Worm (Caenorhabditis elegans) whole organism, young adult: ENCODE data around the gene srt-74.
"Not testable (repeated sequence)": the region's sequence is repeated elsewhere in the genome, so short reads cannot be mapped to it uniquely, and the experiment has no call there.

Experiments
- K11D2.4 ChIP-seq: fragments of 200-800 bp; sonication (Bioruptor generic); IDR thresholded peaks from 2 replicates; pipeline ENCODE4 v1.3.6; 2022; ENCODE audit warnings: missing genetic modification reagents, missing genetic modification characterization, missing compliant biosample characterization
- T07F8.4 ChIP-seq: sonication (generic microtip); optimal IDR thresholded peaks from 2 replicates; lab custom pipeline; 2016; ENCODE audit warnings: mild to moderate bottlenecking, missing genetic modification characterization, moderate library complexity, missing compliant biosample characterization
- Y53G8AR.9 ChIP-seq: fragments of 200-800 bp; sonication (Bioruptor generic); conservative IDR thresholded peaks from 2 replicates; pipeline ENCODE4 v1.3.6; 2022; ENCODE audit warnings: missing genetic modification reagents, missing genetic modification characterization, missing compliant biosample characterization
- Y56A3A.18 ChIP-seq: fragments of 200-800 bp; sonication (Bioruptor generic); IDR thresholded peaks from 2 replicates; pipeline ENCODE4 v1.3.6; 2022; ENCODE audit warnings: missing genetic modification reagents, missing genetic modification characterization, missing compliant biosample characterization
- ama-1 ChIP-seq, 3 experiments: fragments of 150-350 bp in 1 of 3; sonication (generic microtip) in 2 of 3; optimal IDR thresholded peaks; 2 replicates each; lab custom pipeline; 2014 to 2018; ENCODE audit warnings: missing biosample characterization in 2 of 3, missing genetic modification characterization in 2 of 3, missing genetic modification reagents in 2 of 3
- attf-5 ChIP-seq: fragments of 200-800 bp; sonication (Bioruptor generic); optimal IDR thresholded peaks from 2 replicates; lab custom pipeline; 2018; ENCODE audit warnings: mild to moderate bottlenecking, missing genetic modification characterization, missing compliant biosample characterization
- cebp-2 ChIP-seq: fragments of 200-800 bp; sonication (Bioruptor generic); IDR thresholded peaks from 2 replicates; pipeline ENCODE4 v1.3.6; 2022; ENCODE audit warnings: missing genetic modification characterization, missing compliant biosample characterization
- ceh-100 ChIP-seq: fragments of 200-800 bp; sonication (Bioruptor generic); IDR thresholded peaks from 2 replicates; pipeline ENCODE4 v1.3.6; 2022; ENCODE audit warnings: missing genetic modification reagents, missing genetic modification characterization, missing compliant biosample characterization
- ceh-27 ChIP-seq: fragments of 200-800 bp; sonication (Bioruptor generic); optimal IDR thresholded peaks from 2 replicates; lab custom pipeline; 2018; ENCODE audit warnings: mild to moderate bottlenecking, missing genetic modification characterization, moderate library complexity, missing compliant biosample characterization
- ceh-91 ChIP-seq: fragments of 200-800 bp; sonication (Bioruptor generic); IDR thresholded peaks from 2 replicates; pipeline ENCODE4 v1.3.6; 2022; ENCODE audit warnings: missing genetic modification reagents, missing genetic modification characterization, missing compliant biosample characterization
- chd-7 ChIP-seq: sonication (generic microtip); optimal IDR thresholded peaks from 2 replicates; lab custom pipeline; 2016; ENCODE audit warnings: mild to moderate bottlenecking, missing genetic modification characterization, moderate library complexity, missing compliant biosample characterization
- efl-1 ChIP-seq: fragments of 150-350 bp; optimal IDR thresholded peaks from 2 replicates; lab custom pipeline; 2014; ENCODE audit warnings: missing biosample characterization, missing genetic modification reagents, missing genetic modification characterization
- hmg-1.2 ChIP-seq: fragments of 200-800 bp; sonication (Bioruptor generic); IDR thresholded peaks from 2 replicates; pipeline ENCODE4 v1.3.6; 2022; ENCODE audit warnings: missing genetic modification reagents, missing genetic modification characterization, missing compliant biosample characterization
- hmg-20 ChIP-seq: fragments of 200-800 bp; sonication (Bioruptor generic); IDR thresholded peaks from 2 replicates; pipeline ENCODE4 v1.3.6; 2022; ENCODE audit warnings: missing genetic modification reagents, missing genetic modification characterization, missing compliant biosample characterization
- let-607 ChIP-seq, 2 experiments: fragments of 200-800 bp in 1 of 2; sonication (Bioruptor generic) in 1 of 2; sonication (generic microtip) in 1 of 2; optimal IDR thresholded peaks; 2 replicates each; lab custom pipeline; 2016 to 2018; ENCODE audit warnings: mild to moderate bottlenecking in 2 of 2, missing compliant biosample characterization in 2 of 2, missing genetic modification characterization in 2 of 2, moderate library complexity in 2 of 2, missing genotype in 1 of 2
- lin-26 ChIP-seq: fragments of 200-800 bp; sonication (Bioruptor generic); IDR thresholded peaks from 2 replicates; pipeline ENCODE4 v1.3.6; 2022; ENCODE audit warnings: missing genetic modification reagents, missing genetic modification characterization, missing compliant biosample characterization
- madf-10 ChIP-seq: sonication (generic microtip); optimal IDR thresholded peaks from 2 replicates; lab custom pipeline; 2016; ENCODE audit warnings: mild to moderate bottlenecking, missing genetic modification characterization, missing compliant biosample characterization
- mcd-1 ChIP-seq: fragments of 200-800 bp; sonication (Bioruptor generic); IDR thresholded peaks from 2 replicates; pipeline ENCODE4 v1.3.6; 2022; ENCODE audit warnings: missing genetic modification reagents, missing genetic modification characterization, missing compliant biosample characterization
- nfya-2 ChIP-seq: fragments of 200-800 bp; sonication (Bioruptor generic); IDR thresholded peaks from 2 replicates; pipeline ENCODE4 v1.3.6; 2022; ENCODE audit warnings: missing genetic modification reagents, missing genetic modification characterization, missing compliant biosample characterization
- nfyb-1 ChIP-seq: fragments of 200-800 bp; sonication (Bioruptor generic); IDR thresholded peaks from 2 replicates; pipeline ENCODE4 v1.3.6; 2022; ENCODE audit warnings: missing genetic modification reagents, missing genetic modification characterization, missing compliant biosample characterization
- nhr-27 ChIP-seq: fragments of 200-800 bp; sonication (Bioruptor generic); optimal IDR thresholded peaks from 2 replicates; lab custom pipeline; 2018; ENCODE audit warnings: mild to moderate bottlenecking, missing genetic modification characterization, moderate library complexity, missing compliant biosample characterization
- nhr-80 ChIP-seq: sonication (generic microtip); optimal IDR thresholded peaks from 2 replicates; lab custom pipeline; 2016; ENCODE audit warnings: missing genetic modification characterization, missing compliant biosample characterization
- sea-2 ChIP-seq: fragments of 200-800 bp; sonication (Bioruptor generic); IDR thresholded peaks from 2 replicates; pipeline ENCODE4 v1.3.6; 2022; ENCODE audit warnings: missing genetic modification characterization, missing compliant biosample characterization
- tbp1 ChIP-seq: fragments of 200-800 bp; sonication (Bioruptor generic); optimal IDR thresholded peaks from 2 replicates; lab custom pipeline; 2018; ENCODE audit warnings: mild to moderate bottlenecking, missing genetic modification characterization, missing compliant biosample characterization
- tbx-9 ChIP-seq: sonication (generic microtip); optimal IDR thresholded peaks from 2 replicates; lab custom pipeline; 2016; ENCODE audit warnings: borderline replicate concordance, missing genetic modification characterization, inconsistent platforms, missing compliant biosample characterization
- xnd-1 ChIP-seq: sonication (generic microtip); optimal IDR thresholded peaks from 2 replicates; lab custom pipeline; 2016; ENCODE audit warnings: missing genotype, missing genetic modification reagents, missing genetic modification characterization, missing compliant biosample characterization
- ztf-26 ChIP-seq: sonication (generic microtip); optimal IDR thresholded peaks from 2 replicates; lab custom pipeline; 2017; ENCODE audit warnings: missing genetic modification characterization, missing compliant biosample characterization
- ztf-6 ChIP-seq: fragments of 200-800 bp; sonication (Bioruptor generic); IDR thresholded peaks from 2 replicates; pipeline ENCODE4 v1.3.6; 2022; ENCODE audit warnings: missing genetic modification reagents, missing genetic modification characterization, missing compliant biosample characterization

srt-74 gene

DNA sequence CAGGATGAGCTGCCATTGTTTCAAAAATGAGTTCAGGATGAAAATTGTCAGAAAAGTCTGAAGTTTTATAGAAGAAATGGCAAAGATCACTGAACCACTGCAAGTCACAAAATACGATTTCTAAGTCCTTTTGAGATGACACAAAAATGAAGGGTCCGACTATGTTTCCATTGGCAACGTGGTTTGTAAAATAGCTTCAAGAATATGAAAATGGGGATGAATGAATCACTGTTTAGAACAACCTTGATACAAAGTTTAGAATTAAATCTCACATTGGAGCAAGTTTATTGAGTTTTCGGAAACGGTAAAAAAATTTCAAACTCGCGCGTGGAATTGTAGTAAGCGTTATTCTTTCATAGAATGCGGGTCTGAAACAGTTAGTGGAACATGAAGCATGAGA, 29.0 kb upstream of the srt-74 start, which contains the start of gene ddn-3:
TSS of gene ddn-3 (minus strand) at position 101 of the 400 bp plus-strand sequence.
- TF ChIP-seq hmg-1.2 (GFP tag; lab: Robert Waterston, UW) (no peak), nfya-2 (GFP tag; lab: Robert Waterston, UW) (no peak), attf-5 (no peak), K11D2.4 (GFP tag; lab: Robert Waterston, UW) (no peak), let-607 (tag; optimal IDR thresholded peaks at IDR 0.05; lab: Kevin White, UChicago) (no peak), tbx-9 (no peak), cebp-2 (GFP tag; lab: Robert Waterston, UW) (no peak), ceh-100 (GFP tag; lab: Robert Waterston, UW) (no peak), efl-1 (GFP tag; lab: Kevin White, UChicago) (no peak), Y56A3A.18 (GFP tag; lab: Robert Waterston, UW) (no peak), xnd-1 (tag; lab: Kevin White, UChicago) (no peak)
- TF ChIP-seq, all 124 proteins: peak for 0

DNA sequence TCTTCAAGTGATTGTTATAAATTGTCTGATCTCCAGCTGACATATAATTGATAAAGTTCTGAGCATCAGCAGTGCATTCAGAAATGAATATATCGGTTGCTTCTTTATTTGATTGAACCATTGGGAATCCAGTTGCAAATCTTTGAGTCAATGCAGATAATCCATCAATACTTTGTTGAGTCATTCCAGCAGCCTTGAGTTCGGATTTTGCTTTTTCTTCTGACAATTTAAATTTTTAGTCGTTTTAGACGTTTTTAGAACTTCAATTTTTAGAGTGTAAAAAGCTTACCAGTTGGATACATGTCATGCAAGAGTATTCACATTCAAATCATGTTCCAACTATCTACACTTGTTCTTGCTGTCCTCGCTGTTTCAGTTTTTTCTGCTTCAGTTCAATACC, 27.5 kb upstream of the srt-74 start, which contains the start of gene F14D7.14:
TSS of gene F14D7.14 (plus strand) at position 301 of the 400 bp plus-strand sequence.
- TF ChIP-seq sea-2, mcd-1, Y53G8AR.9 (GFP tag; lab: Robert Waterston, UW): not testable (repeated sequence)

DNA sequence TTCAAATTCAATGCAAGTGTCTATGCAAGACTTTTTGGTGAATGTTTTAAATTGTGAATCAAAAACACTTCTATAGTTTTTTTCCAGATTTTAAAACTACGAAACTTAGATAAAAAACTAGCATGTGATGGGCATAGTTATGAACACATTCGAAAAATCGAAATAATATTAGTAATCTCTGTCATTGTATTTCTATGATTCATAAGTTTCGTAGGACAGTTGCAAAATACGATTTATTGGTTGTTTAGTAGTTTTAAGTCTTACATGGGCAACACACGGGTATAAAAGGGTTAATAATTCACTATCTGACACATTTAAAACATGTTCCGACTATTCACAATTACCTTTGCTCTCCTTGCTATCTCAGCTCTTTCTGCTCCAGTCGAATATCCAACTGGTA, 26.0 kb upstream of the srt-74 start, which contains the start of gene spig-5:
TSS of gene spig-5 (plus strand) at position 301 of the 400 bp plus-strand sequence.
- not testable (repeated sequence) for TF ChIP-seq madf-10 (tag; lab: Kevin White, UChicago); tbp1; chd-7 (tag; lab: Kevin White, UChicago)

DNA sequence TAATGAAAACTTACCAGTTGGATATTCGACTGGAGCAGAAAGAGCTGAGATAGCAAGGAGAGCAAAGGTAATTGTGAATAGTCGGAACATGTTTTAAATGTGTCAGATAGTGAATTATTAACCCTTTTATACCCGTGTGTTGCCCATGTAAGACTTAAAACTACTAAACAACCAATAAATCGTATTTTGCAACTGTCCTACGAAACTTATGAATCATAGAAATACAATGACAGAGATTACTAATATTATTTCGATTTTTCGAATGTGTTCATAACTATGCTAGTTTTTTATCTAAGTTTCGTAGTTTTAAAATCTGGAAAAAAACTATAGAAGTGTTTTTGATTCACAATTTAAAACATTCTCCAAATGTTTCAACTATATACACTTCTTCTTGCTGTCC, 24.6 kb upstream of the srt-74 start, which contains the start of gene spig-4:
TSS of gene spig-4 (minus strand) at position 101 of the 400 bp plus-strand sequence.
- not testable (repeated sequence) for TF ChIP-seq ztf-6; efl-1 (GFP tag; lab: Kevin White, UChicago); ama-1 (optimal IDR thresholded peaks at IDR 0.05; lab: Kevin White, UChicago); ama-1 (GFP tag; optimal IDR thresholded peaks at IDR 0.05; lab: Kevin White, UChicago)

DNA sequence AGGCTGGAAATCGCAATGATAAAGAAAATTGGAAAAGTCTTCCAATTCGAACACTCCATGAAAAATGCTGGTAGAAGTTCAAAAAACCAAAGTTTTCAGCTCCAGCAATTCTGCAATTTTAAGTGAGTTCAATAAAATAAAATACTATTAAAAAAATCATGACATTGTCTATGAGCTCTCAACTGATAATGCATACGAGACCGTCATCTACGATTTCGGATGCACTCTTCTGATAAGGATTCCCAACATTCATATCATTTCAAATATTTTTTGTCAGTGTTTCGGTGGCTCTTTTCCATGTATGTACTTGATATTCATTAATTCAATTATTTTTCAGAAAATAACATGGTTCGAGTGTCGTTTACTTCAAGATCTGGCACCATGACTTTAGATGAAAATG, 19.0 kb upstream of the srt-74 start, which contains the start of gene F14D7.6:
TSS of gene F14D7.6 (plus strand) at position 338 of the 400 bp plus-strand sequence.
- no peak for TF ChIP-seq nfyb-1
- TF ChIP-seq ceh-27 (GFP tag; lab: Kevin White, UChicago) = no peak
- TF ChIP-seq T07F8.4 = no peak
- peak; percentile 21 for TF ChIP-seq nhr-80

DNA sequence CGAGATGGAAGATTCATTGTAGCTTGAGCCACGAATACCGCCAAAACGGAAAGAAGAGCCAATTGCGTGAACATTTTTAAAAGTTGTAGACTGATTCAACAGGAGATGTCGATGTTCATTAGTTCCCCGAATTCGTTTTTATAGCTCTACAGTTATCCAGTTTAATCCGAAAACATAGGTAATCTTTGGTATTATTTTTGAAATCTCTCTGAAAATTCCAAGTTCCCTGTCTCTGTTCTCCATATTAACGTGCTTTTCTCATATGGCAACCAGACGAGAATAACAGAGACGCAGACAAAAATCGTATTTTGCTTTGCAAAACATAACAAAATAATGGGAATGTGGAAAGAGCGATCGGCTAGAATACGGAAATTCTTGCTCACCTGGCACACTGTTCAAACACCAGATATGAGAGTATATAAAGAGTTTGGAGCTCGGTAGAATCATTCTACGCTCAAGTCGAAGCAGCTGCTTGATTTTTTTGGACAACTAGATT, 17.5 kb upstream of the srt-74 start, which contains the start of the genes spig-3 and F14D7.12:
TSS of gene spig-3 (minus strand) at position 101 of the 496 bp plus-strand sequence.
TSS of gene F14D7.12 (plus strand) at position 446 of the 496 bp plus-strand sequence.
- TF ChIP-seq hmg-20 (GFP tag; lab: Robert Waterston, UW) (no peak), nhr-27 (tag; lab: Kevin White, UChicago) (no peak), cebp-2 (GFP tag; lab: Robert Waterston, UW) (no peak), nfya-2 (GFP tag; lab: Robert Waterston, UW) (no peak), ceh-91 (GFP tag; lab: Robert Waterston, UW) (no peak), lin-26 (GFP tag; lab: Robert Waterston, UW) (no peak), ztf-26 (tag; lab: Kevin White, UChicago) (no peak)
